Worm (Caenorhabditis elegans) whole organism, late embryonic: Measurements from ENCODE around the gene mrpl-21.

Experiments
- F13H6.1 ChIP-seq: sonication (generic microtip); optimal IDR thresholded peaks from 2 replicates; lab custom pipeline; 2016; ENCODE audit warnings: missing genetic modification characterization, missing compliant biosample characterization
- unc-86 ChIP-seq: sonication (generic microtip); optimal IDR thresholded peaks from 2 replicates; lab custom pipeline; 2016; ENCODE audit warnings: missing genetic modification characterization, missing compliant biosample characterization

DNA sequence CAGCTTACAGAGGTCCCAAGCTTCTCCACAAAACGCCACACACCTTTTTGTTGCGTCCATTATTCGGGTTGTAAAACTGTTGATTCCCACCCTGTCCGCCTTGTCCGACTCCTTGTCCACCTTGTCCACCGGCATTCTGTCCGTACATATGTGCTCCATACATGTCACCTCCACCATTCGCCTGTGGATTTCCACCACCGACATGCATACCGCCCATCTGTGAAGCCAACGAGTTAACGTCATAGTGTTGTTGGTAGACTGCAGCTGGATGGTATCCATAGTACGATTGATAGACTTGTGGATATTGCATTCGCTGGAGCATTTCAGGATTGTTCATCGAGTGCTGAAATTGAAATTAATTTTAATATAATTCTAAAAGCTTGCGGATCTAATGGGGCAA lies 34.4 kb upstream of the mrpl-21 start:
- TF ChIP-seq unc-86 (no peak), F13H6.1 (tag; lab: Kevin White, UChicago) (no peak)
